Worm (Caenorhabditis elegans) whole organism, L4/young adult: ENCODE measurements around the gene nmur-2.

Experiments used
- W03F9.2 ChIP-seq: fragments of 150-350 bp; optimal IDR thresholded peaks from 2 replicates; lab custom pipeline; 2014; ENCODE audit warnings: missing biosample characterization, missing genetic modification characterization
- dao-5 ChIP-seq: sonication (generic microtip); optimal IDR thresholded peaks from 2 replicates; lab custom pipeline; 2016; ENCODE audit warnings: missing genotype, missing genetic modification characterization, moderate library complexity, missing compliant biosample characterization
- him-1 ChIP-seq: sonication (generic microtip); optimal IDR thresholded peaks from 2 replicates; lab custom pipeline; 2016; ENCODE audit warnings: missing genotype, missing genetic modification reagents, missing genetic modification characterization, missing compliant biosample characterization

- TF ChIP-seq him-1 (tag; lab: Kevin White, UChicago) = no peak
- TF ChIP-seq dao-5 (tag; lab: Kevin White, UChicago) = no peak
- no peak for TF ChIP-seq W03F9.2
These were observed 3.7 kb downstream of the nmur-2 start, which contains the start of gene K10B4.3 for ce11 chrII:121121-121520.
